5 fruit fly cellular contexts compared by ENCODE assay signal in the genomic region with DNA sequence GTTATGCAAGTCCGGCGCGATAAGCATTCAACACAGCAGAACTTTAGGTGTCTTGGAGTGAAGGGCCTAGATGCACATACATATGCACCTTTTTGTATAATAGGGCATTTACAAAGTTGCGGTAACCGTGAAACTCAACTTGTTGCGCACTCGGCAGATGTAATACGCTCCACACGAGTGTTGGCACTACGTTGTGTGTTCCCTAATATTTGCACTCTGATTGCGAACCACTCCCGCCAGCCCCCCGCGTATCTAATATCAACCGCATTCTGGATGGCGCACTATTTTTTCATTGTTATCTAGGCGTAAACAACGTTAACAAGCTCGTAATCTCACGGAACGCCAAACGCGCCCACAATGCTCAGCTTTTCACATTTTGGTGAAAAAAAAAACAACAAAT.
TF ChIP-seq lines count a peak whose summit lies in the region.

No protein-coding gene starts in this region.

- no peak for TF ChIP-seq CTCF in whole organism, embryonic (GFP tag; optimal IDR thresholded peaks at IDR 0.05; lab: Kevin White, UChicago)

TF ChIP-seq in whole organism, adult, 20 proteins besides CTCF, POLR2A, EP300 and RAD21 (continues in another document):
- TF ChIP-seq CG7101 (tag; optimal IDR thresholded peaks at IDR 0.05; lab: Kevin White, UChicago) (peak; percentile 62), CG14711 (tag; optimal IDR thresholded peaks at IDR 0.05; lab: Kevin White, UChicago) (peak; percentile 8), kay (GFP tag; lab: Kevin White, UChicago; ENCODE audit: borderline replicate concordance) (peak; percentile 85), CG1620 (GFP tag; optimal IDR thresholded peaks at IDR 0.05; lab: Kevin White, UChicago) (peak; percentile 56), CG33017 (tag; optimal IDR thresholded peaks at IDR 0.05; lab: Kevin White, UChicago) (peak; percentile 39), CG5204 (GFP tag; optimal IDR thresholded peaks at IDR 0.05; lab: Kevin White, UChicago) (peak; percentile 8), Crg-1 (GFP tag; optimal IDR thresholded peaks at IDR 0.05; lab: Kevin White, UChicago) (peak; percentile 52), Mnt (GFP tag; optimal IDR thresholded peaks at IDR 0.05; lab: Kevin White, UChicago) (peak; percentile 67), Hr96 (GFP tag; optimal IDR thresholded peaks at IDR 0.05; lab: Kevin White, UChicago) (peak; percentile 63), tj (GFP tag; optimal IDR thresholded peaks at IDR 0.05; lab: Kevin White, UChicago) (peak; percentile 21), CG12768 (GFP tag; optimal IDR thresholded peaks at IDR 0.05; lab: Kevin White, UChicago) (peak; percentile 87), Clk (GFP tag; optimal IDR thresholded peaks at IDR 0.05; lab: Kevin White, UChicago) (peak; percentile 74), bab1 (GFP tag; optimal IDR thresholded peaks at IDR 0.05; lab: Kevin White, UChicago) (no peak), toe (GFP tag; optimal IDR thresholded peaks at IDR 0.05; lab: Kevin White, UChicago) (peak; percentile 70), cic (GFP tag; optimal IDR thresholded peaks at IDR 0.05; lab: Kevin White, UChicago) (peak; percentile 97), CG7045 (GFP tag; optimal IDR thresholded peaks at IDR 0.05; lab: Kevin White, UChicago) (peak; percentile 74), cnc (optimal IDR thresholded peaks at IDR 0.05; lab: Kevin White, UChicago) (no peak)

TF ChIP-seq in whole organism, embryonic, 481 proteins besides CTCF, POLR2A, EP300 and RAD21 (continues in another document):
- TF ChIP-seq mirr (GFP tag; optimal IDR thresholded peaks at IDR 0.05; lab: Kevin White, UChicago) (peak; percentile 6), ranshi (GFP tag; IDR thresholded peaks at IDR 0.05; lab: Robert Waterston, UW) (no peak), CG8290 (GFP tag; optimal IDR thresholded peaks at IDR 0.05; lab: Kevin White, UChicago) (no peak), CG8290 (tag; optimal IDR thresholded peaks at IDR 0.05; lab: Kevin White, UChicago) (peak in 1 of 2 experiments; percentile 38), Kr (GFP tag; optimal IDR thresholded peaks at IDR 0.05; lab: Kevin White, UChicago) (no peak), schlank (tag; optimal IDR thresholded peaks at IDR 0.05; lab: Kevin White, UChicago) (peak; percentile 5), CG32532 (GFP tag; IDR thresholded peaks at IDR 0.05; lab: Robert Waterston, UW) (no peak), wor (GFP tag; IDR thresholded peaks at IDR 0.05; lab: Robert Waterston, UW) (no peak), Pdp1 (GFP tag; optimal IDR thresholded peaks at IDR 0.05; lab: Kevin White, UChicago) (peak in 1 of 2 experiments; percentile 31), CG12744 (GFP tag; optimal IDR thresholded peaks at IDR 0.05; lab: Kevin White, UChicago) (no peak), sd (tag; optimal IDR thresholded peaks at IDR 0.05; lab: Kevin White, UChicago) (peak; percentile 37), emc (GFP tag; optimal IDR thresholded peaks at IDR 0.05; lab: Kevin White, UChicago) (no peak), Gsc (GFP tag; IDR thresholded peaks at IDR 0.05; lab: Robert Waterston, UW) (no peak), CG1024 (GFP tag; IDR thresholded peaks at IDR 0.05; lab: Robert Waterston, UW) (no peak), CG10959 (GFP tag; IDR thresholded peaks at IDR 0.05; lab: Robert Waterston, UW) (no peak), Lim3 (GFP tag; IDR thresholded peaks at IDR 0.05; lab: Robert Waterston, UW) (no peak), Med (GFP tag; lab: Kevin White, UChicago) (peak; percentile 79), HHEX (GFP tag; optimal IDR thresholded peaks at IDR 0.05; lab: Kevin White, UChicago) (peak; percentile 28), crc (GFP tag; optimal IDR thresholded peaks at IDR 0.05; lab: Kevin White, UChicago) (no peak)

TF ChIP-seq in whole organism, prepupa, 60 proteins besides CTCF, POLR2A, EP300 and RAD21:
- TF ChIP-seq salr (GFP tag; optimal IDR thresholded peaks at IDR 0.05; lab: Kevin White, UChicago) (no peak), CG16779 (tag; optimal IDR thresholded peaks at IDR 0.05; lab: Kevin White, UChicago) (peak; percentile 39), fkh (GFP tag; optimal IDR thresholded peaks at IDR 0.05; lab: Kevin White, UChicago) (peak; percentile 91), CG6163 (GFP tag; IDR thresholded peaks at IDR 0.05; lab: Robert Waterston, UW) (peak; percentile 28; the same call in 1 of the 3 replicates)

TF ChIP-seq in whole organism, pupa, 21 proteins besides CTCF, POLR2A, EP300 and RAD21:
- TF ChIP-seq CG17806 (tag; optimal IDR thresholded peaks at IDR 0.05; lab: Kevin White, UChicago) (no peak), EcR (GFP tag; optimal IDR thresholded peaks at IDR 0.05; lab: Kevin White, UChicago) (no peak), CG8159 (tag; optimal IDR thresholded peaks at IDR 0.05; lab: Kevin White, UChicago) (no peak), Pif1A (GFP tag; optimal IDR thresholded peaks at IDR 0.05; lab: Kevin White, UChicago) (no peak), CG15710 (tag; optimal IDR thresholded peaks at IDR 0.05; lab: Kevin White, UChicago) (no peak), Ets98B (GFP tag; IDR thresholded peaks at IDR 0.05; lab: Robert Waterston, UW) (no peak), Pif1B (GFP tag; optimal IDR thresholded peaks at IDR 0.05; lab: Kevin White, UChicago) (no peak), CG4496 (GFP tag; IDR thresholded peaks at IDR 0.05; lab: Robert Waterston, UW) (0 out of 3 replicates have a peak, but pooled peaks have one; percentile 38), CG14655 (GFP tag; optimal IDR thresholded peaks at IDR 0.05; lab: Kevin White, UChicago) (no peak), CG8301 (tag; optimal IDR thresholded peaks at IDR 0.05; lab: Kevin White, UChicago) (no peak), fd96Ca (GFP tag; IDR thresholded peaks at IDR 0.05; lab: Robert Waterston, UW) (0 out of 3 replicates have a peak, but pooled peaks have one; percentile 23), gl (tag; optimal IDR thresholded peaks at IDR 0.05; lab: Kevin White, UChicago) (no peak)
TF ChIP-seq in whole organism, pupa: peak in this region for 2.

TF ChIP-seq in whole organism, wandering third instar larva, 38 proteins besides CTCF, POLR2A, EP300 and RAD21:
- TF ChIP-seq woc (GFP tag; optimal IDR thresholded peaks at IDR 0.05; lab: Kevin White, UChicago) (no peak), Rel (GFP tag; optimal IDR thresholded peaks at IDR 0.05; lab: Kevin White, UChicago) (no peak), Rel (tag; optimal IDR thresholded peaks at IDR 0.05; lab: Kevin White, UChicago) (peak; percentile 11), HLH106 (tag; optimal IDR thresholded peaks at IDR 0.05; lab: Kevin White, UChicago) (no peak)
